Fruit fly (Drosophila melanogaster) whole organism, embryonic: ENCODE measurements around the gene CG5969.

Source experiments
- Adf1 ChIP-seq: fragments of 200-800 bp; sonication (Bioruptor generic); IDR thresholded peaks from 2 replicates; pipeline ENCODE4 v1.3.6; 2022; ENCODE audit warnings: missing biosample characterization, missing genetic modification characterization
- Atf3 ChIP-seq: fragments of 200-800 bp; sonication (Bioruptor generic); optimal IDR thresholded peaks from 3 replicates; lab custom pipeline; 2016; ENCODE audit warnings: missing biosample characterization, missing genetic modification characterization
- Atf6 ChIP-seq: fragments of 200-800 bp; sonication (Bioruptor generic); IDR thresholded peaks from 2 replicates; pipeline ENCODE4 v1.3.6; 2022; ENCODE audit warnings: missing biosample characterization, missing genetic modification characterization
- Awh ChIP-seq: fragments of 200-800 bp; sonication (Bioruptor generic); IDR thresholded peaks from 2 replicates; pipeline ENCODE4, ENCODE4 v1.3.6; 2022; ENCODE audit warnings: missing biosample characterization, missing genetic modification characterization
- CG12299 ChIP-seq: fragments of 200-800 bp; sonication (Bioruptor generic); optimal IDR thresholded peaks from 2 replicates; lab custom pipeline; 2018; ENCODE audit warnings: missing biosample characterization, mild to moderate bottlenecking, missing genetic modification characterization
- CG12744 ChIP-seq: fragments of 200-800 bp; sonication (Bioruptor generic); optimal IDR thresholded peaks from 2 replicates; lab custom pipeline; 2016; ENCODE audit warnings: missing biosample characterization, missing genetic modification characterization
- CG12942 ChIP-seq: fragments of 200-800 bp; sonication (Bioruptor generic); optimal IDR thresholded peaks from 3 replicates; lab custom pipeline; 2016; ENCODE audit warnings: missing biosample characterization, missing genetic modification characterization
- CG13624 ChIP-seq: fragments of 200-800 bp; sonication (Bioruptor generic); optimal IDR thresholded peaks from 2 replicates; lab custom pipeline; 2016; ENCODE audit warnings: missing biosample characterization, missing genetic modification characterization
- CG14441 ChIP-seq: fragments of 200-800 bp; sonication (Bioruptor generic); IDR thresholded peaks from 2 replicates; pipeline ENCODE4 v1.3.6; 2022; ENCODE audit warnings: missing biosample characterization, missing genetic modification characterization
- CG17385 ChIP-seq: fragments of 200-800 bp; sonication (Bioruptor generic); optimal IDR thresholded peaks from 3 replicates; lab custom pipeline; 2018; ENCODE audit warnings: missing biosample characterization, mild to moderate bottlenecking, missing genetic modification characterization
- CG17912 ChIP-seq: fragments of 200-800 bp; sonication (Bioruptor generic); optimal IDR thresholded peaks from 2 replicates; lab custom pipeline; 2018; ENCODE audit warnings: missing biosample characterization, mild to moderate bottlenecking, missing genetic modification characterization
- CG18011 ChIP-seq: fragments of 200-800 bp; sonication (Bioruptor generic); optimal IDR thresholded peaks from 2 replicates; lab custom pipeline; 2017; ENCODE audit warnings: missing biosample characterization, missing genetic modification characterization, mild to moderate bottlenecking, moderate library complexity, missing genotype
- CG18599 ChIP-seq: fragments of 200-800 bp; sonication (Bioruptor generic); optimal IDR thresholded peaks from 3 replicates; lab custom pipeline; 2017; ENCODE audit warnings: missing biosample characterization, missing genetic modification characterization, mild to moderate bottlenecking, moderate library complexity, missing genetic modification reagents
- CG18619 ChIP-seq: fragments of 200-800 bp; sonication (Bioruptor generic); optimal IDR thresholded peaks from 3 replicates; lab custom pipeline; 2017; ENCODE audit warnings: missing biosample characterization, mild to moderate bottlenecking, missing genetic modification characterization
- CG2199 ChIP-seq: fragments of 200-800 bp; sonication (Bioruptor generic); IDR thresholded peaks from 3 replicates; pipeline ENCODE4 v1.3.6; 2022; ENCODE audit warnings: missing biosample characterization, missing genetic modification characterization
- CG30431 ChIP-seq: fragments of 200-800 bp; sonication (Bioruptor generic); optimal IDR thresholded peaks from 2 replicates; lab custom pipeline; 2017; ENCODE audit warnings: missing biosample characterization, missing genetic modification characterization
- CG4424 ChIP-seq: fragments of 200-800 bp; sonication (Bioruptor generic); optimal IDR thresholded peaks from 3 replicates; lab custom pipeline; 2016; ENCODE audit warnings: missing biosample characterization, missing genetic modification characterization
- CG4854 ChIP-seq: fragments of 200-800 bp; sonication (Bioruptor generic); optimal IDR thresholded peaks from 2 replicates; lab custom pipeline; 2016; ENCODE audit warnings: missing biosample characterization, missing genetic modification characterization, inconsistent platforms
- CG7556 ChIP-seq: fragments of 200-800 bp; sonication (Bioruptor generic); optimal IDR thresholded peaks from 2 replicates; lab custom pipeline; 2017; ENCODE audit warnings: missing biosample characterization, mild to moderate bottlenecking, missing genetic modification characterization
- Dp ChIP-seq: fragments of 200-800 bp; sonication (Bioruptor generic); optimal IDR thresholded peaks from 2 replicates; lab custom pipeline; 2018; ENCODE audit warnings: missing biosample characterization, mild to moderate bottlenecking, missing genetic modification characterization, moderate library complexity
- Hmr ChIP-seq: fragments of 200-800 bp; sonication (Bioruptor generic); optimal IDR thresholded peaks from 3 replicates; lab custom pipeline; 2017; ENCODE audit warnings: mild to moderate bottlenecking, missing biosample characterization, missing genetic modification reagents, missing genetic modification characterization
- NK7.1 ChIP-seq: fragments of 200-800 bp; sonication (Bioruptor generic); optimal IDR thresholded peaks from 3 replicates; lab custom pipeline; 2016; ENCODE audit warnings: missing biosample characterization, missing genetic modification characterization
- Ptx1 ChIP-seq: fragments of 200-800 bp; sonication (Bioruptor generic); IDR thresholded peaks from 2 replicates; pipeline ENCODE4 v1.3.6; 2022; ENCODE audit warnings: missing biosample characterization, missing genetic modification characterization
- Xrp1 ChIP-seq: fragments of 200-800 bp; sonication (Bioruptor generic); IDR thresholded peaks from 2 replicates; pipeline ENCODE4 v1.3.6; 2022; ENCODE audit warnings: missing biosample characterization, missing genetic modification characterization
- bab2 ChIP-seq: fragments of 200-800 bp; sonication (Bioruptor generic); optimal IDR thresholded peaks from 2 replicates; lab custom pipeline; 2016; ENCODE audit warnings: missing biosample characterization, missing genetic modification characterization
- caup ChIP-seq: fragments of 200-800 bp; sonication (Bioruptor generic); optimal IDR thresholded peaks from 3 replicates; lab custom pipeline; 2017; ENCODE audit warnings: missing biosample characterization, mild to moderate bottlenecking, missing genetic modification characterization, moderate library complexity; ENCODE audit not compliant: severe bottlenecking
- crol ChIP-seq: fragments of 200-800 bp; sonication (Bioruptor generic); IDR thresholded peaks from 2 replicates; pipeline ENCODE4 v1.3.6; 2022; ENCODE audit warnings: missing biosample characterization, missing genetic modification characterization
- da ChIP-seq: fragments of 200-800 bp; sonication (Bioruptor generic); optimal IDR thresholded peaks from 2 replicates; lab custom pipeline; 2016; ENCODE audit warnings: missing biosample characterization, missing genetic modification characterization
- dysf ChIP-seq: fragments of 200-800 bp; sonication (Bioruptor generic); IDR thresholded peaks from 3 replicates; pipeline ENCODE4 v1.3.6; 2022; ENCODE audit warnings: missing biosample characterization, missing genetic modification characterization
- exex ChIP-seq: fragments of 200-800 bp; sonication (Bioruptor generic); optimal IDR thresholded peaks from 4 replicates; lab custom pipeline; 2018; ENCODE audit warnings: missing biosample characterization, mild to moderate bottlenecking, missing genetic modification characterization, moderate library complexity
- fd102C ChIP-seq: fragments of 200-800 bp; sonication (Bioruptor generic); optimal IDR thresholded peaks from 2 replicates; lab custom pipeline; 2018; ENCODE audit warnings: missing biosample characterization, mild to moderate bottlenecking, missing genetic modification characterization, moderate library complexity
- fd96Cb ChIP-seq: fragments of 200-800 bp; sonication (Bioruptor generic); optimal IDR thresholded peaks from 2 replicates; lab custom pipeline; 2018; ENCODE audit warnings: missing biosample characterization, mild to moderate bottlenecking, missing genetic modification characterization, moderate library complexity
- gfzf ChIP-seq: fragments of 200-800 bp; sonication (Bioruptor generic); optimal IDR thresholded peaks from 2 replicates; lab custom pipeline; 2016; ENCODE audit warnings: missing biosample characterization, mild to moderate bottlenecking, missing genetic modification characterization, moderate library complexity
- gsb-n ChIP-seq: fragments of 200-800 bp; sonication (Bioruptor generic); optimal IDR thresholded peaks from 3 replicates; lab custom pipeline; 2018; ENCODE audit warnings: missing biosample characterization, mild to moderate bottlenecking, missing genetic modification characterization
- hb ChIP-seq: fragments of 200-800 bp; sonication (Bioruptor generic); IDR thresholded peaks from 3 replicates; pipeline ENCODE4 v1.3.6; 2022; ENCODE audit warnings: missing biosample characterization, missing genetic modification characterization; ENCODE audit not compliant: partially characterized antibody
- her ChIP-seq: fragments of 200-800 bp; sonication (Bioruptor generic); optimal IDR thresholded peaks from 2 replicates; lab custom pipeline; 2016; ENCODE audit warnings: missing biosample characterization, missing genetic modification characterization
- hkb ChIP-seq, 2 experiments: fragments of 200-800 bp in 1 of 2; fragments of >200 bp in 1 of 2; sonication (Bioruptor generic) in 1 of 2; IDR thresholded peaks in 1 of 2; optimal IDR thresholded peaks in 1 of 2; 2 replicates each; pipeline versions ENCODE4 v1.3.6 to Lab custom; 2017 to 2022; ENCODE audit warnings: missing biosample characterization in 1 of 2, missing genetic modification characterization in 1 of 2
- org-1 ChIP-seq: fragments of 200-800 bp; sonication (Bioruptor generic); optimal IDR thresholded peaks from 2 replicates; lab custom pipeline; 2017; ENCODE audit warnings: missing biosample characterization, missing genetic modification characterization
- otp ChIP-seq: fragments of 200-800 bp; sonication (Bioruptor generic); IDR thresholded peaks from 3 replicates; pipeline ENCODE4, ENCODE4 v1.3.6; 2022; ENCODE audit warnings: missing biosample characterization, missing genetic modification characterization
- pan ChIP-seq, 4 experiments: fragments of >200 bp in 3 of 4; fragments of 200-800 bp in 1 of 4; sonication (Bioruptor generic) in 1 of 4; optimal IDR thresholded peaks in 3 of 4; IDR thresholded peaks in 1 of 4; 2 replicates each; pipeline versions ENCODE4 v1.3.6 to Lab custom; 2017 to 2022; ENCODE audit warnings: missing biosample characterization in 2 of 4, missing genetic modification characterization in 2 of 4, mixed read lengths in 1 of 4
- pfk ChIP-seq: fragments of 200-800 bp; sonication (Bioruptor generic); optimal IDR thresholded peaks from 2 replicates; lab custom pipeline; 2018; ENCODE audit warnings: missing biosample characterization, mild to moderate bottlenecking, missing genetic modification characterization, moderate library complexity
- pnt ChIP-seq: fragments of 200-800 bp; sonication (Bioruptor generic); optimal IDR thresholded peaks from 3 replicates; lab custom pipeline; 2016; ENCODE audit warnings: missing biosample characterization, missing genetic modification characterization
- sens ChIP-seq: fragments of 200-800 bp; sonication (Bioruptor generic); peaks from one replicate; lab custom pipeline; 2016; ENCODE audit warnings: missing biosample characterization, missing genetic modification characterization
- tin ChIP-seq: fragments of 200-800 bp; sonication (Bioruptor generic); optimal IDR thresholded peaks from 3 replicates; lab custom pipeline; 2016; ENCODE audit warnings: missing biosample characterization, missing genetic modification characterization
- unpg ChIP-seq: fragments of 200-800 bp; sonication (Bioruptor generic); optimal IDR thresholded peaks from 3 replicates; lab custom pipeline; 2018; ENCODE audit warnings: missing biosample characterization, mild to moderate bottlenecking, missing genetic modification characterization, moderate library complexity
- wek ChIP-seq: fragments of 200-800 bp; sonication (Bioruptor generic); optimal IDR thresholded peaks from 3 replicates; lab custom pipeline; 2018; ENCODE audit warnings: missing biosample characterization, mild to moderate bottlenecking, missing genetic modification characterization, moderate library complexity
- wor ChIP-seq: fragments of 200-800 bp; sonication (Bioruptor generic); IDR thresholded peaks from 2 replicates; pipeline ENCODE4 v1.3.6; 2022; ENCODE audit warnings: missing biosample characterization, missing genetic modification characterization
- z ChIP-seq: fragments of 200-800 bp; sonication (Bioruptor generic); IDR thresholded peaks from 3 replicates; pipeline ENCODE4 v1.3.6; 2022; ENCODE audit warnings: missing biosample characterization, missing genetic modification characterization

CG5969 gene

dm6 chr3L:20471499-20472313, 1.9 kb upstream of the CG5969 start (continued):
- peak; percentile 67 for TF ChIP-seq Hmr
- peak; percentile 38 for TF ChIP-seq pnt (GFP tag; lab: Kevin White, UChicago)
- 0 out of 3 replicates have a peak, but pooled peaks have one; percentile 56 for TF ChIP-seq otp (GFP tag; lab: Robert Waterston, UW)
- TF ChIP-seq NK7.1, result peak; percentile 23
- peak; percentile 68 for TF ChIP-seq CG12744
- TF ChIP-seq crol, result peak; percentile 7; the same call in 1 of the 2 replicates
- TF ChIP-seq Dp (GFP tag; lab: Kevin White, UChicago), result no peak
- peak; percentile 35; the same call in 1 of the 2 replicates for TF ChIP-seq Ptx1 (GFP tag; lab: Robert Waterston, UW)
- TF ChIP-seq dysf (GFP tag; lab: Robert Waterston, UW), result no peak
- TF ChIP-seq Xrp1 (GFP tag; lab: Robert Waterston, UW), result peak; percentile 57
- TF ChIP-seq caup (GFP tag; lab: Kevin White, UChicago), result peak; percentile 28
- TF ChIP-seq Adf1, result no peak
- peak; percentile 19 for TF ChIP-seq pfk (GFP tag; lab: Kevin White, UChicago)
- TF ChIP-seq sens (GFP tag; lab: Kevin White, UChicago), result peak; percentile 95
- peak; percentile 44 for TF ChIP-seq CG12942 (GFP tag; lab: Kevin White, UChicago)
- TF ChIP-seq gfzf, result no peak
- peak; percentile 7 for TF ChIP-seq CG4424 (GFP tag; lab: Kevin White, UChicago)
- peak; percentile 21 for TF ChIP-seq CG18011 (GFP tag; lab: Kevin White, UChicago)
- TF ChIP-seq CG30431 (GFP tag; lab: Kevin White, UChicago), result peak; percentile 27
- TF ChIP-seq unpg, result peak; percentile 17
- no peak for TF ChIP-seq hb (GFP tag; lab: Robert Waterston, UW)
- peak; percentile 0 for TF ChIP-seq CG13624 (GFP tag; lab: Kevin White, UChicago)
- TF ChIP-seq fd102C (GFP tag; lab: Kevin White, UChicago), result peak; percentile 79
- TF ChIP-seq pan (optimal IDR thresholded peaks at IDR 0.05; lab: Kevin White, UChicago), result no peak
- no peak for TF ChIP-seq pan (GFP tag; optimal IDR thresholded peaks at IDR 0.05 in 1 of 2, IDR thresholded peaks at IDR 0.05 in 1 of 2)
- TF ChIP-seq CG12299 (tag; lab: Kevin White, UChicago), result no peak
- peak; percentile 83 for TF ChIP-seq wek (GFP tag; lab: Kevin White, UChicago)
- no peak for TF ChIP-seq fd96Cb (tag; lab: Kevin White, UChicago)
- peak; percentile 34 for TF ChIP-seq gsb-n (tag; lab: Kevin White, UChicago)
- TF ChIP-seq CG14441 (GFP tag; lab: Robert Waterston, UW), result no peak
- TF ChIP-seq bab2, result peak; percentile 81
- peak; percentile 64 for TF ChIP-seq CG17912 (GFP tag; lab: Kevin White, UChicago)
- TF ChIP-seq CG2199 (GFP tag; lab: Robert Waterston, UW), result 0 out of 3 replicates have a peak, but pooled peaks have one; percentile 35
- TF ChIP-seq CG18599 (GFP tag; lab: Kevin White, UChicago), result peak; percentile 79
- TF ChIP-seq z (GFP tag; lab: Robert Waterston, UW), result no peak
- TF ChIP-seq Atf3 (GFP tag; lab: Kevin White, UChicago), result no peak
- no peak for TF ChIP-seq hkb (optimal IDR thresholded peaks at IDR 0.05; lab: Kevin White, UChicago)
- no peak for TF ChIP-seq hkb (GFP tag; IDR thresholded peaks at IDR 0.05; lab: Robert Waterston, UW)
- peak; percentile 44 for TF ChIP-seq CG7556 (GFP tag; lab: Kevin White, UChicago)
- TF ChIP-seq Awh, result peak; percentile 52; the same call in 1 of the 2 replicates
- TF ChIP-seq CG4854 (GFP tag; lab: Kevin White, UChicago), result peak; percentile 48
- 0 out of 2 replicates have a peak, but pooled peaks have one; percentile 29 for TF ChIP-seq Atf6 (GFP tag; lab: Robert Waterston, UW)
- peak; percentile 51 for TF ChIP-seq exex
- TF ChIP-seq da (GFP tag; lab: Kevin White, UChicago), result peak; percentile 46
- TF ChIP-seq CG18619, result peak; percentile 53
- TF ChIP-seq her (GFP tag; lab: Kevin White, UChicago), result peak; percentile 72
- TF ChIP-seq CG17385 (GFP tag; lab: Kevin White, UChicago), result peak; percentile 43
- peak; percentile 76 for TF ChIP-seq org-1 (GFP tag; lab: Kevin White, UChicago)
- no peak for TF ChIP-seq tin (GFP tag; lab: Kevin White, UChicago)
- TF ChIP-seq wor (GFP tag; lab: Robert Waterston, UW), result no peak
